Fruit fly (Drosophila melanogaster) whole organism, embryonic: ENCODE data around the gene CG7912.

Source experiments
- Aef1 ChIP-seq: fragments of 200-800 bp; sonication (Bioruptor generic); IDR thresholded peaks from 3 replicates; pipeline ENCODE4 v1.3.6; 2022; ENCODE audit warnings: missing biosample characterization, missing genetic modification characterization
- Atf3 ChIP-seq: fragments of 200-800 bp; sonication (Bioruptor generic); optimal IDR thresholded peaks from 3 replicates; lab custom pipeline; 2016; ENCODE audit warnings: missing biosample characterization, missing genetic modification characterization
- BtbVII ChIP-seq: fragments of 200-800 bp; sonication (Bioruptor generic); optimal IDR thresholded peaks from 3 replicates; lab custom pipeline; 2017; ENCODE audit warnings: missing biosample characterization, mild to moderate bottlenecking, missing genetic modification characterization
- CG11085 ChIP-seq: fragments of 200-800 bp; sonication (Bioruptor generic); IDR thresholded peaks from 2 replicates; pipeline ENCODE4 v1.3.6; 2022; ENCODE audit warnings: missing biosample characterization, missing genetic modification characterization
- CG12299 ChIP-seq: fragments of 200-800 bp; sonication (Bioruptor generic); optimal IDR thresholded peaks from 2 replicates; lab custom pipeline; 2018; ENCODE audit warnings: missing biosample characterization, mild to moderate bottlenecking, missing genetic modification characterization
- CG12391 ChIP-seq: fragments of 200-800 bp; sonication (Bioruptor generic); optimal IDR thresholded peaks from 3 replicates; lab custom pipeline; 2018; ENCODE audit warnings: missing biosample characterization, mild to moderate bottlenecking, missing genetic modification characterization, moderate library complexity
- CG14014 ChIP-seq: fragments of 200-800 bp; sonication (Bioruptor generic); IDR thresholded peaks from 2 replicates; pipeline ENCODE4 v1.3.6; 2022; ENCODE audit warnings: missing biosample characterization, missing genetic modification characterization
- CG15073 ChIP-seq: fragments of 200-800 bp; sonication (Bioruptor generic); optimal IDR thresholded peaks from 2 replicates; lab custom pipeline; 2016; ENCODE audit warnings: missing biosample characterization, missing genetic modification characterization
- CG15696 ChIP-seq: fragments of 200-800 bp; sonication (Bioruptor generic); optimal IDR thresholded peaks from 2 replicates; lab custom pipeline; 2019; ENCODE audit warnings: missing biosample characterization, mild to moderate bottlenecking, missing genetic modification characterization, moderate library complexity
- CG16779 ChIP-seq: fragments of 200-800 bp; sonication (Bioruptor generic); IDR thresholded peaks from 2 replicates; pipeline ENCODE4 v1.3.6; 2022; ENCODE audit warnings: missing biosample characterization, missing genetic modification characterization
- CG17385 ChIP-seq: fragments of 200-800 bp; sonication (Bioruptor generic); optimal IDR thresholded peaks from 3 replicates; lab custom pipeline; 2018; ENCODE audit warnings: missing biosample characterization, mild to moderate bottlenecking, missing genetic modification characterization
- CG17912 ChIP-seq: fragments of 200-800 bp; sonication (Bioruptor generic); optimal IDR thresholded peaks from 2 replicates; lab custom pipeline; 2018; ENCODE audit warnings: missing biosample characterization, mild to moderate bottlenecking, missing genetic modification characterization
- CG18011 ChIP-seq: fragments of 200-800 bp; sonication (Bioruptor generic); optimal IDR thresholded peaks from 2 replicates; lab custom pipeline; 2017; ENCODE audit warnings: missing biosample characterization, missing genetic modification characterization, mild to moderate bottlenecking, moderate library complexity, missing genotype
- CG18764 ChIP-seq: fragments of 200-800 bp; sonication (Bioruptor generic); optimal IDR thresholded peaks from 3 replicates; lab custom pipeline; 2016; ENCODE audit warnings: missing biosample characterization, missing genetic modification characterization
- CG2120 ChIP-seq: fragments of 200-800 bp; sonication (Bioruptor generic); optimal IDR thresholded peaks from 3 replicates; lab custom pipeline; 2016; ENCODE audit warnings: missing biosample characterization, missing genetic modification characterization
- CG33557 ChIP-seq: fragments of 200-800 bp; sonication (Bioruptor generic); optimal IDR thresholded peaks from 2 replicates; lab custom pipeline; 2019; ENCODE audit warnings: missing biosample characterization, mild to moderate bottlenecking, missing genetic modification characterization, moderate library complexity
- CG3407 ChIP-seq: fragments of 200-800 bp; sonication (Bioruptor generic); optimal IDR thresholded peaks from 2 replicates; lab custom pipeline; 2018; ENCODE audit warnings: missing biosample characterization, mild to moderate bottlenecking, missing genetic modification characterization
- CG34376 ChIP-seq: fragments of 200-800 bp; sonication (Bioruptor generic); optimal IDR thresholded peaks from 2 replicates; lab custom pipeline; 2018; ENCODE audit warnings: missing biosample characterization, mild to moderate bottlenecking, missing genetic modification characterization
- CG3838 ChIP-seq: fragments of 200-800 bp; sonication (Bioruptor generic); optimal IDR thresholded peaks from 3 replicates; lab custom pipeline; 2016; ENCODE audit warnings: missing biosample characterization, missing genetic modification characterization
- CG43689 ChIP-seq: fragments of 200-800 bp; sonication (Bioruptor generic); IDR thresholded peaks from 2 replicates; pipeline ENCODE4 v1.3.6; 2022; ENCODE audit warnings: missing biosample characterization, missing genetic modification characterization
- CG6272 ChIP-seq: fragments of 200-800 bp; sonication (Bioruptor generic); IDR thresholded peaks from 2 replicates; pipeline ENCODE4 v1.3.6; 2022; ENCODE audit warnings: missing biosample characterization, missing genetic modification characterization
- CG8359 ChIP-seq: fragments of 200-800 bp; sonication (Bioruptor generic); optimal IDR thresholded peaks from 2 replicates; lab custom pipeline; 2017; ENCODE audit warnings: missing biosample characterization, mild to moderate bottlenecking, missing genetic modification characterization, borderline replicate concordance
- CG9609 ChIP-seq: fragments of 200-800 bp; sonication (Bioruptor generic); optimal IDR thresholded peaks from 3 replicates; lab custom pipeline; 2016; ENCODE audit warnings: missing biosample characterization, missing genetic modification characterization
- Dbx ChIP-seq: fragments of 200-800 bp; sonication (Bioruptor generic); IDR thresholded peaks from 3 replicates; pipeline ENCODE4 v1.3.6; 2022; ENCODE audit warnings: missing biosample characterization, missing genetic modification characterization
- Doc3 ChIP-seq: fragments of 200-800 bp; sonication (Bioruptor generic); IDR thresholded peaks from 3 replicates; pipeline ENCODE4 v1.3.6; 2022; ENCODE audit warnings: missing biosample characterization, missing genetic modification characterization; ENCODE audit not compliant: partially characterized antibody
- Elba2 ChIP-seq: fragments of 200-800 bp; sonication (Bioruptor generic); optimal IDR thresholded peaks from 3 replicates; lab custom pipeline; 2016; ENCODE audit warnings: missing biosample characterization, missing genetic modification characterization
- HHEX ChIP-seq: fragments of 200-800 bp; sonication (Bioruptor generic); optimal IDR thresholded peaks from 3 replicates; lab custom pipeline; 2017; ENCODE audit warnings: missing biosample characterization, mild to moderate bottlenecking, missing genetic modification characterization, missing genetic modification reagents
- HmgD ChIP-seq: fragments of 200-800 bp; sonication (Bioruptor generic); optimal IDR thresholded peaks from 3 replicates; lab custom pipeline; 2016; ENCODE audit warnings: missing biosample characterization, missing genetic modification characterization
- Hr3 ChIP-seq: fragments of 200-800 bp; sonication (Bioruptor generic); optimal IDR thresholded peaks from 3 replicates; lab custom pipeline; 2016; ENCODE audit warnings: missing biosample characterization, missing genetic modification characterization
- Jarid2 ChIP-seq: fragments of 200-800 bp; sonication (Bioruptor generic); optimal IDR thresholded peaks from 3 replicates; lab custom pipeline; 2017; ENCODE audit warnings: mild to moderate bottlenecking, missing biosample characterization, missing genetic modification reagents, missing genetic modification characterization
- Kr ChIP-seq: fragments of 200-800 bp; sonication (Bioruptor generic); optimal IDR thresholded peaks from 2 replicates; lab custom pipeline; 2017; ENCODE audit warnings: missing biosample characterization, mild to moderate bottlenecking, missing genetic modification characterization
- Lim3 ChIP-seq: fragments of 200-800 bp; sonication (Bioruptor generic); IDR thresholded peaks from 2 replicates; pipeline ENCODE4 v1.3.6; 2022; ENCODE audit warnings: missing biosample characterization, missing genetic modification characterization
- Lpt ChIP-seq: fragments of >200 bp; optimal IDR thresholded peaks from 2 replicates; lab custom pipeline; 2018; ENCODE audit warnings: missing biosample characterization, missing genetic modification characterization
- Nf-YC ChIP-seq: fragments of 200-800 bp; optimal IDR thresholded peaks from 3 replicates; lab custom pipeline; 2019; ENCODE audit warnings: missing biosample characterization, mild to moderate bottlenecking, missing genetic modification characterization, moderate library complexity
- TFAM ChIP-seq: fragments of 200-800 bp; sonication (Bioruptor generic); optimal IDR thresholded peaks from 2 replicates; lab custom pipeline; 2017; ENCODE audit warnings: missing biosample characterization, missing genetic modification characterization, inconsistent platforms
- Usf ChIP-seq: fragments of 200-800 bp; sonication (Bioruptor generic); optimal IDR thresholded peaks from 2 replicates; lab custom pipeline; 2017; ENCODE audit warnings: missing genotype, missing biosample characterization, missing genetic modification characterization
- abd-A ChIP-seq: fragments of 200-800 bp; sonication (Bioruptor generic); optimal IDR thresholded peaks from 3 replicates; lab custom pipeline; 2019; ENCODE audit warnings: missing biosample characterization, mild to moderate bottlenecking, missing genetic modification characterization, moderate library complexity
- ase ChIP-seq: fragments of 200-800 bp; sonication (Bioruptor generic); IDR thresholded peaks from 3 replicates; pipeline ENCODE4 v1.3.6; 2022; ENCODE audit warnings: missing biosample characterization, missing genetic modification characterization
- ato ChIP-seq: fragments of 200-800 bp; sonication (Bioruptor generic); IDR thresholded peaks from 2 replicates; pipeline ENCODE4 v1.3.6; 2022; ENCODE audit warnings: missing biosample characterization, missing genetic modification characterization; ENCODE audit not compliant: partially characterized antibody
- chn ChIP-seq: fragments of 200-800 bp; sonication (Bioruptor generic); optimal IDR thresholded peaks from 2 replicates; lab custom pipeline; 2016; ENCODE audit warnings: missing biosample characterization, missing genetic modification characterization
- dati ChIP-seq: fragments of 200-800 bp; sonication (Bioruptor generic); IDR thresholded peaks from 2 replicates; pipeline ENCODE4 v1.3.6; 2022; ENCODE audit warnings: missing biosample characterization, missing genetic modification characterization
- fu2 ChIP-seq: fragments of 200-800 bp; sonication (Bioruptor generic); optimal IDR thresholded peaks from 2 replicates; lab custom pipeline; 2016; ENCODE audit warnings: missing biosample characterization, missing genetic modification characterization
- lov ChIP-seq, 2 experiments: fragments of 200-800 bp in 1 of 2; fragments of >200 bp in 1 of 2; sonication (Bioruptor generic) in 1 of 2; IDR thresholded peaks in 1 of 2; optimal IDR thresholded peaks in 1 of 2; 2 replicates in 1 of 2; 3 replicates in 1 of 2; pipeline versions ENCODE4 v1.3.6 to Lab custom; 2017 to 2022; ENCODE audit warnings: missing biosample characterization in 1 of 2, missing genetic modification characterization in 1 of 2
- mirr ChIP-seq: fragments of 200-800 bp; sonication (Bioruptor generic); optimal IDR thresholded peaks from 3 replicates; lab custom pipeline; 2018; ENCODE audit warnings: missing biosample characterization, mild to moderate bottlenecking, missing genetic modification characterization
- p53 ChIP-seq: fragments of 200-800 bp; sonication (Bioruptor generic); optimal IDR thresholded peaks from 2 replicates; lab custom pipeline; 2016; ENCODE audit warnings: missing biosample characterization, missing genetic modification characterization
- phol ChIP-seq: fragments of 200-800 bp; sonication (Bioruptor generic); optimal IDR thresholded peaks from 3 replicates; lab custom pipeline; 2018; ENCODE audit warnings: missing biosample characterization, mild to moderate bottlenecking, missing genetic modification characterization, moderate library complexity
- run ChIP-seq: fragments of 200-800 bp; sonication (Bioruptor generic); optimal IDR thresholded peaks from 3 replicates; lab custom pipeline; 2018; ENCODE audit warnings: missing biosample characterization, mild to moderate bottlenecking, missing genetic modification characterization
- sisA ChIP-seq: fragments of 200-800 bp; sonication (Bioruptor generic); IDR thresholded peaks from 2 replicates; pipeline ENCODE4 v1.3.6; 2022; ENCODE audit warnings: missing biosample characterization, missing genetic modification characterization
- sr ChIP-seq: fragments of 200-800 bp; sonication (Bioruptor generic); IDR thresholded peaks from 3 replicates; pipeline ENCODE4 v1.3.6; 2022; ENCODE audit warnings: missing biosample characterization, missing genetic modification characterization
- tap ChIP-seq: fragments of 200-800 bp; optimal IDR thresholded peaks from 3 replicates; lab custom pipeline; 2019; ENCODE audit warnings: missing biosample characterization, mild to moderate bottlenecking, missing genetic modification characterization, moderate library complexity

CG7912 gene

DNA sequence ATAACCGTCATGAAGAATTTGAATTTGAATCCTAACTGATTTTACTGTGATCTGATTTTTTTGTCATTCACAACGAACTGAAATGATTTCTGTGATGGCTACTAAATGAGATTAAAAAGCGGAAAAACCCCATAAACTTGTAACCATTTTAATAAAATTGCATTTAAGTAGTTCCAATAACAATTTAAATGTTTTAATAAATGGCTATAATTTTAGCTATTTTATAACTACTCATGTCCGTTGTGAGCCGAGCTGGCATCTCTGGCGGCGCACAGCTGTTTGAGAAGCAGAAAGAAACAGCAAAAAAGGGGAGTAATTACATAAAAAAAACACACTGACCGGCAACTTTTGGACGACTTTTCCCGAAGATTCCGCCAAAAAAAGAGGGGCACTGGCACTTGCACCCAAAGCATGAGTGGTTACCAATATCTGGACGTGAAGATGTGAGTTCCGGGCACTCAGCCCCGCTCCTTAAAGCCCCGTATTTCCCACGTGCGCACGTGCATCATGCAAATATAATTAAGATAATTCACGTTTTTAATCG, 47.7 kb upstream of the CG7912 start, which contains the start of the genes CG7950 and Rpp14a (continued):
- TF ChIP-seq lov (optimal IDR thresholded peaks at IDR 0.05; lab: Kevin White, UChicago) = no peak
- TF ChIP-seq lov (GFP tag; IDR thresholded peaks at IDR 0.05; lab: Robert Waterston, UW) = 0 out of 3 replicates have a peak, but pooled peaks have one; percentile 27
- peak; percentile 90 for TF ChIP-seq CG12391 (tag; lab: Kevin White, UChicago)
- no peak for TF ChIP-seq sr (GFP tag; lab: Robert Waterston, UW)
- no peak for TF ChIP-seq CG15073 (GFP tag; lab: Kevin White, UChicago)
- TF ChIP-seq Kr (GFP tag; lab: Kevin White, UChicago) = no peak
- peak; percentile 87 for TF ChIP-seq Dbx (GFP tag; lab: Robert Waterston, UW)
- TF ChIP-seq CG9609 = peak; percentile 76
- peak; percentile 36 for TF ChIP-seq CG3407
- 0 out of 3 replicates have a peak, but pooled peaks have one; percentile 5 for TF ChIP-seq Doc3 (GFP tag; lab: Robert Waterston, UW)
- peak; percentile 65 for TF ChIP-seq Nf-YC (tag; lab: Kevin White, UChicago)
- TF ChIP-seq ato (GFP tag; lab: Robert Waterston, UW) = no peak
- TF ChIP-seq CG43689 = peak; percentile 22; the same call in 1 of the 2 replicates
- peak; percentile 62 for TF ChIP-seq Atf3 (GFP tag; lab: Kevin White, UChicago)
- TF ChIP-seq Aef1 = peak; percentile 82
- TF ChIP-seq CG14014 = peak; percentile 80
- TF ChIP-seq tap (tag; lab: Kevin White, UChicago) = peak; percentile 70
- TF ChIP-seq Elba2 (GFP tag; lab: Kevin White, UChicago) = peak; percentile 8
- TF ChIP-seq fu2 (GFP tag; lab: Kevin White, UChicago) = peak; percentile 73
- peak; percentile 53 for TF ChIP-seq CG33557
- TF ChIP-seq CG2120 (GFP tag; lab: Kevin White, UChicago) = peak; percentile 94
- peak; percentile 64; the same call in 2 of the 3 replicates for TF ChIP-seq ase (GFP tag; lab: Robert Waterston, UW)
- TF ChIP-seq TFAM (GFP tag; lab: Kevin White, UChicago) = no peak
- peak; percentile 27 for TF ChIP-seq Usf (GFP tag; lab: Kevin White, UChicago)
- peak; percentile 42 for TF ChIP-seq HHEX (GFP tag; lab: Kevin White, UChicago)
- TF ChIP-seq CG34376 (GFP tag; lab: Kevin White, UChicago) = peak; percentile 58
- peak; percentile 19 for TF ChIP-seq mirr (GFP tag; lab: Kevin White, UChicago)
- peak; percentile 85 for TF ChIP-seq chn (GFP tag; lab: Kevin White, UChicago)
- peak; percentile 37 for TF ChIP-seq run (tag; lab: Kevin White, UChicago)
- peak; percentile 40 for TF ChIP-seq HmgD (GFP tag; lab: Kevin White, UChicago)
- TF ChIP-seq CG16779 (GFP tag; lab: Robert Waterston, UW) = peak; percentile 62
- TF ChIP-seq dati (GFP tag; lab: Robert Waterston, UW) = no peak
- TF ChIP-seq CG3838 (GFP tag; lab: Kevin White, UChicago) = peak; percentile 58
- peak; percentile 68 for TF ChIP-seq CG11085 (GFP tag; lab: Robert Waterston, UW)
- no peak for TF ChIP-seq Lim3
- TF ChIP-seq CG6272 (GFP tag; lab: Robert Waterston, UW) = peak; percentile 68; the same call in 1 of the 2 replicates
- TF ChIP-seq sisA = peak; percentile 72
- no peak for TF ChIP-seq Lpt (GFP tag; lab: Kevin White, UChicago)
- peak; percentile 39 for TF ChIP-seq BtbVII (GFP tag; lab: Kevin White, UChicago)
- no peak for TF ChIP-seq CG8359
- TF ChIP-seq p53 = no peak
- TF ChIP-seq CG17912 (GFP tag; lab: Kevin White, UChicago) = peak; percentile 5
- peak; percentile 79 for TF ChIP-seq CG12299 (tag; lab: Kevin White, UChicago)
- peak; percentile 46 for TF ChIP-seq abd-A (tag; lab: Kevin White, UChicago)
- TF ChIP-seq CG15696 (tag; lab: Kevin White, UChicago) = peak; percentile 74
- no peak for TF ChIP-seq Jarid2
- TF ChIP-seq Hr3 (GFP tag; lab: Kevin White, UChicago) = peak; percentile 84
- TF ChIP-seq CG18764 (GFP tag; lab: Kevin White, UChicago) = peak; percentile 51
- TF ChIP-seq phol (tag; lab: Kevin White, UChicago) = peak; percentile 83
- peak; percentile 65 for TF ChIP-seq CG18011 (GFP tag; lab: Kevin White, UChicago)
- peak; percentile 70 for TF ChIP-seq CG17385
